Fruit fly (Drosophila melanogaster): ENCODE results near the gene CG14304.

CG14304 gene

dm6 chr3R:18663525-18663924 is 42.4 kb upstream of the CG14304 start, which contains the start of the genes Cpsf73 and Gos28 (continued):
- TF ChIP-seq NC2β (GFP tag; optimal IDR thresholded peaks at IDR 0.05) (peak; percentile 44), caup (GFP tag; optimal IDR thresholded peaks at IDR 0.05; ENCODE audit: severe bottlenecking) (no peak), Awh (GFP tag; IDR thresholded peaks at IDR 0.05) (no peak), CG2199 (GFP tag; IDR thresholded peaks at IDR 0.05) (no peak), CG10959 (GFP tag; IDR thresholded peaks at IDR 0.05) (no peak), slp2 (GFP tag; optimal IDR thresholded peaks at IDR 0.05) (peak; percentile 13), sens (GFP tag) (peak; percentile 82), Myb (GFP tag; optimal IDR thresholded peaks at IDR 0.05) (peak; percentile 19), CG13775 (GFP tag; optimal IDR thresholded peaks at IDR 0.05) (peak; percentile 30), YL-1 (GFP tag; optimal IDR thresholded peaks at IDR 0.05) (peak; percentile 77), cg (GFP tag; optimal IDR thresholded peaks at IDR 0.05) (no peak), usp (GFP tag; optimal IDR thresholded peaks at IDR 0.05) (no peak), CG33557 (GFP tag; optimal IDR thresholded peaks at IDR 0.05) (peak; percentile 29), nerfin-1 (tag; optimal IDR thresholded peaks at IDR 0.05) (peak; percentile 41), Adf1 (GFP tag; IDR thresholded peaks at IDR 0.05) (no peak), CG16813 (GFP tag; IDR thresholded peaks at IDR 0.05; ENCODE audit: partially characterized antibody) (peak; percentile 50), CG4328 (GFP tag; optimal IDR thresholded peaks at IDR 0.05) (no peak), HmgZ (tag; optimal IDR thresholded peaks at IDR 0.05) (peak; percentile 73), Hr78 (GFP tag; optimal IDR thresholded peaks at IDR 0.05) (no peak), CG10209 (GFP tag; optimal IDR thresholded peaks at IDR 0.05) (no peak), pnt (GFP tag; optimal IDR thresholded peaks at IDR 0.05) (peak; percentile 5), H2.0 (GFP tag; IDR thresholded peaks at IDR 0.05) (no peak), BEAF-32 (GFP tag; optimal IDR thresholded peaks at IDR 0.05) (peak; percentile 61), lbe (GFP tag; optimal IDR thresholded peaks at IDR 0.05) (no peak), CG6689 (GFP tag; IDR thresholded peaks at IDR 0.05) (0 out of 2 replicates have a peak, but pooled peaks have one; percentile 16), schlank (tag; optimal IDR thresholded peaks at IDR 0.05) (no peak), CG6654 (GFP tag; optimal IDR thresholded peaks at IDR 0.05) (no peak), CG2712 (tag; optimal IDR thresholded peaks at IDR 0.05) (peak; percentile 52), CG10431 (GFP tag; optimal IDR thresholded peaks at IDR 0.05) (no peak), pb (GFP tag; optimal IDR thresholded peaks at IDR 0.05) (no peak), kah (GFP tag; optimal IDR thresholded peaks at IDR 0.05) (peak; percentile 21), CG17568 (GFP tag; optimal IDR thresholded peaks at IDR 0.05) (no peak), wek (GFP tag; optimal IDR thresholded peaks at IDR 0.05) (no peak), dati (GFP tag; IDR thresholded peaks at IDR 0.05) (no peak), hth (optimal IDR thresholded peaks at IDR 0.05) (no peak), Med (GFP tag) (peak; percentile 82), yki (optimal IDR thresholded peaks at IDR 0.05) (no peak), CG8290 (GFP tag; optimal IDR thresholded peaks at IDR 0.05) (no peak), CG8290 (tag; optimal IDR thresholded peaks at IDR 0.05) (no peak), Scr (GFP tag; IDR thresholded peaks at IDR 0.05; ENCODE audit: partially characterized antibody) (peak; percentile 60), CG5245 (GFP tag; optimal IDR thresholded peaks at IDR 0.05) (no peak), NfI (GFP tag; optimal IDR thresholded peaks at IDR 0.05) (peak; percentile 6), Nf-YC (tag; optimal IDR thresholded peaks at IDR 0.05) (peak; percentile 19), CG11696 (GFP tag; IDR thresholded peaks at IDR 0.05) (no peak), HLH4C (GFP tag; IDR thresholded peaks at IDR 0.05; ENCODE audit: partially characterized antibody) (no peak), CG3163 (GFP tag; optimal IDR thresholded peaks at IDR 0.05) (no peak), nau (GFP tag; optimal IDR thresholded peaks at IDR 0.05) (no peak), Atf3 (GFP tag; optimal IDR thresholded peaks at IDR 0.05) (no peak), CG13287 (GFP tag; IDR thresholded peaks at IDR 0.05; ENCODE audit: partially characterized antibody) (peak; percentile 73), CG10654 (GFP tag; optimal IDR thresholded peaks at IDR 0.05) (no peak), H15 (GFP tag; IDR thresholded peaks at IDR 0.05) (no peak), CG12299 (tag; optimal IDR thresholded peaks at IDR 0.05) (no peak)
